Worm (Caenorhabditis elegans) whole organism, young adult: ENCODE measurements around the gene Y71H2B.4.
"Not testable (repeated sequence)": the region's sequence is repeated elsewhere in the genome, so short reads cannot be mapped to it uniquely, and the experiment has no call there.

Source experiments
- B0019.2 ChIP-seq: fragments of 200-800 bp; sonication (Bioruptor generic); conservative IDR thresholded peaks from 2 replicates; pipeline ENCODE4 v1.3.6; 2022; ENCODE audit warnings: missing genetic modification reagents, missing genetic modification characterization, missing compliant biosample characterization
- B0035.1 ChIP-seq: sonication (generic microtip); optimal IDR thresholded peaks from 2 replicates; lab custom pipeline; 2016; ENCODE audit warnings: missing genetic modification characterization, mild to moderate bottlenecking, missing compliant biosample characterization, missing genotype, missing genetic modification reagents
- C17E4.6 ChIP-seq: fragments of 200-800 bp; sonication (Bioruptor generic); IDR thresholded peaks from 2 replicates; pipeline ENCODE4 v1.3.6; 2022; ENCODE audit warnings: missing genetic modification reagents, missing genetic modification characterization, missing compliant biosample characterization
- F33H1.4 ChIP-seq: fragments of 200-800 bp; sonication (Bioruptor generic); IDR thresholded peaks from 2 replicates; pipeline ENCODE4 v1.3.6; 2022; ENCODE audit warnings: missing genetic modification reagents, missing genetic modification characterization, missing compliant biosample characterization
- F57A8.1 ChIP-seq: fragments of 200-800 bp; sonication (Bioruptor generic); optimal IDR thresholded peaks from 2 replicates; lab custom pipeline; 2018; ENCODE audit warnings: mild to moderate bottlenecking, missing genetic modification characterization, moderate library complexity, missing compliant biosample characterization
- T07F8.4 ChIP-seq: sonication (generic microtip); optimal IDR thresholded peaks from 2 replicates; lab custom pipeline; 2016; ENCODE audit warnings: mild to moderate bottlenecking, missing genetic modification characterization, moderate library complexity, missing compliant biosample characterization
- T26A5.8 ChIP-seq: sonication (generic microtip); optimal IDR thresholded peaks from 2 replicates; lab custom pipeline; 2016; ENCODE audit warnings: missing genetic modification characterization, missing compliant biosample characterization
- Y53G8AR.9 ChIP-seq: fragments of 200-800 bp; sonication (Bioruptor generic); conservative IDR thresholded peaks from 2 replicates; pipeline ENCODE4 v1.3.6; 2022; ENCODE audit warnings: missing genetic modification reagents, missing genetic modification characterization, missing compliant biosample characterization
- Y56A3A.18 ChIP-seq: fragments of 200-800 bp; sonication (Bioruptor generic); IDR thresholded peaks from 2 replicates; pipeline ENCODE4 v1.3.6; 2022; ENCODE audit warnings: missing genetic modification reagents, missing genetic modification characterization, missing compliant biosample characterization
- Y79H2A.3 ChIP-seq: fragments of 200-800 bp; sonication (Bioruptor generic); conservative IDR thresholded peaks from 2 replicates; pipeline ENCODE4 v1.3.6; 2022; ENCODE audit warnings: missing genetic modification reagents, missing genetic modification characterization, missing compliant biosample characterization
- aptf-3 ChIP-seq: fragments of 200-800 bp; sonication (Bioruptor generic); IDR thresholded peaks from 2 replicates; pipeline ENCODE4 v1.3.6; 2022; ENCODE audit warnings: missing genetic modification characterization, missing compliant biosample characterization
- atf-7 ChIP-seq: sonication (generic microtip); optimal IDR thresholded peaks from 2 replicates; lab custom pipeline; 2017; ENCODE audit warnings: mild to moderate bottlenecking, missing genetic modification characterization, missing compliant biosample characterization
- attf-6 ChIP-seq: fragments of 200-800 bp; sonication (Bioruptor generic); IDR thresholded peaks from 2 replicates; pipeline ENCODE4 v1.3.6; 2022; ENCODE audit warnings: missing genetic modification reagents, missing genetic modification characterization, missing compliant biosample characterization
- cebp-2 ChIP-seq: fragments of 200-800 bp; sonication (Bioruptor generic); IDR thresholded peaks from 2 replicates; pipeline ENCODE4 v1.3.6; 2022; ENCODE audit warnings: missing genetic modification characterization, missing compliant biosample characterization
- ceh-91 ChIP-seq: fragments of 200-800 bp; sonication (Bioruptor generic); IDR thresholded peaks from 2 replicates; pipeline ENCODE4 v1.3.6; 2022; ENCODE audit warnings: missing genetic modification reagents, missing genetic modification characterization, missing compliant biosample characterization
- dox-1 ChIP-seq: fragments of 200-800 bp; sonication (Bioruptor generic); IDR thresholded peaks from 2 replicates; pipeline ENCODE4 v1.3.6; 2022; ENCODE audit warnings: missing genetic modification reagents, missing genetic modification characterization, missing compliant biosample characterization
- ekl-4 ChIP-seq: fragments of 200-800 bp; sonication (Bioruptor generic); IDR thresholded peaks from 2 replicates; pipeline ENCODE4 v1.3.6; 2022; ENCODE audit warnings: missing genetic modification reagents, missing genetic modification characterization, missing compliant biosample characterization
- lag-1 ChIP-seq: fragments of 200-800 bp; sonication (Bioruptor generic); IDR thresholded peaks from 2 replicates; pipeline ENCODE4 v1.3.6; 2022; ENCODE audit warnings: missing genetic modification reagents, missing genetic modification characterization, missing compliant biosample characterization
- let-526 ChIP-seq: fragments of 200-800 bp; sonication (Bioruptor generic); IDR thresholded peaks from 2 replicates; pipeline ENCODE4 v1.3.6; 2022; ENCODE audit warnings: missing genetic modification reagents, missing genetic modification characterization, missing compliant biosample characterization
- lin-35 ChIP-seq, 3 experiments: fragments of 150-350 bp in 2 of 3; sonication (generic microtip) in 1 of 3; optimal IDR thresholded peaks; 2 replicates each; lab custom pipeline; 2014 to 2018; ENCODE audit warnings: missing biosample characterization in 3 of 3, missing genetic modification characterization in 3 of 3, missing genetic modification reagents in 3 of 3
- madf-6 ChIP-seq: fragments of 200-800 bp; sonication (Bioruptor generic); IDR thresholded peaks from 2 replicates; pipeline ENCODE4 v1.3.6; 2022; ENCODE audit warnings: missing genetic modification reagents, missing genetic modification characterization, missing compliant biosample characterization
- mcd-1 ChIP-seq: fragments of 200-800 bp; sonication (Bioruptor generic); IDR thresholded peaks from 2 replicates; pipeline ENCODE4 v1.3.6; 2022; ENCODE audit warnings: missing genetic modification reagents, missing genetic modification characterization, missing compliant biosample characterization
- nhr-120 ChIP-seq: fragments of 200-800 bp; sonication (Bioruptor generic); IDR thresholded peaks from 2 replicates; pipeline ENCODE4 v1.3.6; 2022; ENCODE audit warnings: missing genetic modification characterization, missing compliant biosample characterization
- nhr-179 ChIP-seq: sonication (generic microtip); optimal IDR thresholded peaks from 2 replicates; lab custom pipeline; 2016; ENCODE audit warnings: mild to moderate bottlenecking, missing genetic modification characterization, missing compliant biosample characterization
- rcor-1 ChIP-seq: fragments of 200-800 bp; sonication (Bioruptor generic); IDR thresholded peaks from 2 replicates; pipeline ENCODE4 v1.3.6; 2022; ENCODE audit warnings: missing genetic modification reagents, missing genetic modification characterization, missing compliant biosample characterization
- sdz-38 ChIP-seq: sonication (generic microtip); optimal IDR thresholded peaks from 2 replicates; lab custom pipeline; 2016; ENCODE audit warnings: missing genotype, missing genetic modification characterization, missing compliant biosample characterization
- sea-2 ChIP-seq: fragments of 200-800 bp; sonication (Bioruptor generic); IDR thresholded peaks from 2 replicates; pipeline ENCODE4 v1.3.6; 2022; ENCODE audit warnings: missing genetic modification characterization, missing compliant biosample characterization
- snpc-1.3 ChIP-seq: sonication (generic microtip); optimal IDR thresholded peaks from 2 replicates; lab custom pipeline; 2017; ENCODE audit warnings: missing genetic modification characterization, mild to moderate bottlenecking, missing compliant biosample characterization, antibody characterized with exemption, moderate library complexity, missing genotype, missing genetic modification reagents; ENCODE audit not compliant: insufficient read depth
- somi-1 ChIP-seq: fragments of 200-800 bp; sonication (Bioruptor generic); optimal IDR thresholded peaks from 2 replicates; lab custom pipeline; 2018; ENCODE audit warnings: mild to moderate bottlenecking, missing genetic modification characterization, missing compliant biosample characterization
- tlf-1 ChIP-seq: fragments of 200-800 bp; sonication (Bioruptor generic); optimal IDR thresholded peaks from 2 replicates; lab custom pipeline; 2018; ENCODE audit warnings: mild to moderate bottlenecking, missing genetic modification characterization, missing compliant biosample characterization
- ztf-3 ChIP-seq: fragments of 200-800 bp; sonication (Bioruptor generic); optimal IDR thresholded peaks from 2 replicates; lab custom pipeline; 2018; ENCODE audit warnings: mild to moderate bottlenecking, missing genetic modification characterization, missing compliant biosample characterization
- ztf-6 ChIP-seq: fragments of 200-800 bp; sonication (Bioruptor generic); IDR thresholded peaks from 2 replicates; pipeline ENCODE4 v1.3.6; 2022; ENCODE audit warnings: missing genetic modification reagents, missing genetic modification characterization, missing compliant biosample characterization

The Y71H2B.4 gene

ce11 chrIII:2607717-2608116, 11.0 kb upstream of the Y71H2B.4 start, which contains the start of gene Y71H2B.5:
Gene Y71H2B.5 (plus strand): TSS chrIII:2608017.
- TF ChIP-seq cebp-2 (GFP tag; lab: Robert Waterston, UW); aptf-3; lin-35 (GFP tag; optimal IDR thresholded peaks at IDR 0.05; lab: Kevin White, UChicago): not testable (repeated sequence)

- TF ChIP-seq ztf-6 (GFP tag; lab: Robert Waterston, UW) (no peak), lag-1 (GFP tag; lab: Robert Waterston, UW) (no peak), ztf-3 (GFP tag; lab: Kevin White, UChicago) (no peak), nhr-120 (no peak)
- TF ChIP-seq, all 124 proteins: peak for 0
These were observed 2.6 kb upstream of the Y71H2B.4 start for ce11 chrIII:2616212-2616611.

ce11 chrIII:2619559-2619958, 796 bp downstream of the Y71H2B.4 start, which contains the start of gene ppfr-4:
Gene ppfr-4 (plus strand): TSS chrIII:2619936.
- no peak for TF ChIP-seq sea-2 (GFP tag; lab: Robert Waterston, UW)
- no peak for TF ChIP-seq rcor-1 (GFP tag; lab: Robert Waterston, UW)
- no peak for TF ChIP-seq ekl-4 (GFP tag; lab: Robert Waterston, UW)
- TF ChIP-seq lin-35 (GFP tag; optimal IDR thresholded peaks at IDR 0.05; lab: Kevin White, UChicago), result peak in 1 of 3 experiments; percentile 56
- TF ChIP-seq T26A5.8, result no peak
- TF ChIP-seq mcd-1 (GFP tag; lab: Robert Waterston, UW), result peak; percentile 13; the same call in 1 of the 2 replicates
- TF ChIP-seq ceh-91 (GFP tag; lab: Robert Waterston, UW), result no peak
- TF ChIP-seq madf-6 (GFP tag; lab: Robert Waterston, UW), result 0 out of 2 replicates have a peak, but pooled peaks have one; percentile 34
- peak; percentile 20; the same call in 1 of the 2 replicates for TF ChIP-seq F33H1.4 (GFP tag; lab: Robert Waterston, UW)
- TF ChIP-seq, all 124 proteins: peak for 4

ce11 chrIII:2622870-2623269, 4.1 kb downstream of the Y71H2B.4 start, which contains the start of gene Y71H2B.2:
Gene Y71H2B.2 (plus strand): TSS chrIII:2623170.
- TF ChIP-seq atf-7 (tag; lab: Kevin White, UChicago) (no peak), dox-1 (GFP tag; lab: Robert Waterston, UW) (no peak), B0019.2 (GFP tag; lab: Robert Waterston, UW) (no peak), sdz-38 (no peak), let-526 (GFP tag; lab: Robert Waterston, UW) (no peak), C17E4.6 (GFP tag; lab: Robert Waterston, UW) (no peak), F57A8.1 (GFP tag; lab: Kevin White, UChicago) (no peak), sea-2 (GFP tag; lab: Robert Waterston, UW) (no peak), nhr-179 (tag; lab: Kevin White, UChicago) (no peak), attf-6 (GFP tag; lab: Robert Waterston, UW) (no peak), somi-1 (GFP tag; lab: Kevin White, UChicago) (no peak), ekl-4 (GFP tag; lab: Robert Waterston, UW) (no peak), snpc-1.3 (tag; lab: Kevin White, UChicago) (no peak), T07F8.4 (tag; lab: Kevin White, UChicago) (no peak), B0035.1 (no peak), Y53G8AR.9 (GFP tag; lab: Robert Waterston, UW) (no peak), Y79H2A.3 (GFP tag; lab: Robert Waterston, UW) (no peak), tlf-1 (GFP tag; lab: Kevin White, UChicago) (no peak)
- TF ChIP-seq, all 124 proteins: peak for 0

- no peak for TF ChIP-seq Y56A3A.18 (GFP tag; lab: Robert Waterston, UW)
These were observed 9.9 kb downstream of the Y71H2B.4 start, which contains the start of gene acbp-8 for ce11 chrIII:2628690-2629089. Gene acbp-8 (plus strand): TSS chrIII:2629013.
